Worm (Caenorhabditis elegans): Measurements from ENCODE around the gene F43D2.3.

F43D2.3 gene

ce11 chrV:14678298-14678697 is 46.6 kb downstream of the F43D2.3 start:
- TF ChIP-seq unc-120 (tag; optimal IDR thresholded peaks at IDR 0.05; ENCODE audit: poor library complexity, severe bottlenecking), result no peak
- TF ChIP-seq tbx-8 (GFP tag; optimal IDR thresholded peaks at IDR 0.05), result no peak

DNA sequence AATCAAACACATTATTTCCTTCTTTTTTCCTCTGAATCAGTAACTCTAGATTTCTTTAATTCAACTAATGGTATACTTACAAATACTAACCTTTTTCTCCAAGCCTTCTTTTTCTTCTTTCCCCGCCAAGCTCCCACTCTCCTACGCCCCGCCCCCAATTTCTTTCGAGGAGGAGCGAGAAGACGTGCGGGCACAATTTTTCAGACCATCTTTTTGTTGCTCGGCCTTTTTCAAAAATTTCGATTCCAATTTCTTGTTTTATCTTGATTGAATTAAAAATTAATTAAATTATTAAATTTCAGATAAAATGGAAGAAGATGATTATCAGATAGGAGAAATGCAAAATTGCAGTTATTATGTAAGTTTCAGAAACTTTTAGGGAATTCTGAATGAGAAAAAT is 48.3 kb downstream of the F43D2.3 start, which contains the start of gene C47E8.3:
Gene C47E8.3, plus strand, starts transcription at position 301 of the 400 bp plus-strand sequence.
- TF ChIP-seq mls-2 (tag; optimal IDR thresholded peaks at IDR 0.05) (no peak), nhr-28 (tag; optimal IDR thresholded peaks at IDR 0.05) (no peak)
